Worm (Caenorhabditis elegans) whole organism, early embryonic: ENCODE measurements around the gene btb-20.

Source experiments
- F13C5.2 ChIP-seq: sonication (generic microtip); optimal IDR thresholded peaks from 2 replicates; lab custom pipeline; 2017; ENCODE audit warnings: mild to moderate bottlenecking, missing genetic modification characterization, inconsistent platforms, missing compliant biosample characterization
- aly-1 ChIP-seq: sonication (generic microtip); optimal IDR thresholded peaks from 2 replicates; lab custom pipeline; 2016; ENCODE audit warnings: missing genetic modification characterization, missing compliant biosample characterization
- ama-1 ChIP-seq: fragments of 150-350 bp; optimal IDR thresholded peaks from 2 replicates; lab custom pipeline; 2014
- ceh-13 ChIP-seq: fragments of 200-800 bp; sonication (Bioruptor generic); optimal IDR thresholded peaks from 2 replicates; lab custom pipeline; 2018; ENCODE audit warnings: mild to moderate bottlenecking, missing genetic modification characterization, missing compliant biosample characterization
- ceh-36 ChIP-seq: sonication (generic microtip); optimal IDR thresholded peaks from 2 replicates; lab custom pipeline; 2016; ENCODE audit warnings: missing genetic modification characterization, inconsistent platforms, missing compliant biosample characterization
- flt-1 ChIP-seq: fragments of 200-800 bp; sonication (Bioruptor generic); IDR thresholded peaks from 2 replicates; pipeline ENCODE4 v1.3.6; 2022; ENCODE audit warnings: missing genetic modification characterization, missing compliant biosample characterization
- hmbx-1 ChIP-seq: sonication (generic microtip); optimal IDR thresholded peaks from 2 replicates; lab custom pipeline; 2016; ENCODE audit warnings: mild to moderate bottlenecking, missing genetic modification characterization, missing compliant biosample characterization
- hnd-1 ChIP-seq: sonication (generic microtip); optimal IDR thresholded peaks from 2 replicates; lab custom pipeline; 2016; ENCODE audit warnings: missing genetic modification characterization, missing compliant biosample characterization
- pes-1 ChIP-seq: fragments of 200-800 bp; sonication (Bioruptor generic); IDR thresholded peaks from 2 replicates; pipeline ENCODE4 v1.3.6; 2022; ENCODE audit warnings: missing genetic modification reagents, missing genetic modification characterization, missing compliant biosample characterization
- scrt-1 ChIP-seq: fragments of 200-800 bp; sonication (Bioruptor generic); IDR thresholded peaks from 2 replicates; pipeline ENCODE4 v1.3.6; 2022; ENCODE audit warnings: missing genetic modification characterization, missing compliant biosample characterization
- sea-1 ChIP-seq: fragments of 200-800 bp; sonication (Bioruptor generic); conservative IDR thresholded peaks from 2 replicates; pipeline ENCODE4 v1.3.6; 2022; ENCODE audit warnings: missing genetic modification characterization, missing compliant biosample characterization
- tbx-11 ChIP-seq: fragments of 200-800 bp; sonication (Bioruptor generic); IDR thresholded peaks from 2 replicates; pipeline ENCODE4 v1.3.6; 2022; ENCODE audit warnings: missing genetic modification characterization, missing compliant biosample characterization
- tbx-37 ChIP-seq: fragments of 200-800 bp; sonication (Bioruptor generic); conservative IDR thresholded peaks from 2 replicates; pipeline ENCODE4 v1.3.6; 2022; ENCODE audit warnings: missing genetic modification reagents, missing genetic modification characterization, missing compliant biosample characterization

DNA sequence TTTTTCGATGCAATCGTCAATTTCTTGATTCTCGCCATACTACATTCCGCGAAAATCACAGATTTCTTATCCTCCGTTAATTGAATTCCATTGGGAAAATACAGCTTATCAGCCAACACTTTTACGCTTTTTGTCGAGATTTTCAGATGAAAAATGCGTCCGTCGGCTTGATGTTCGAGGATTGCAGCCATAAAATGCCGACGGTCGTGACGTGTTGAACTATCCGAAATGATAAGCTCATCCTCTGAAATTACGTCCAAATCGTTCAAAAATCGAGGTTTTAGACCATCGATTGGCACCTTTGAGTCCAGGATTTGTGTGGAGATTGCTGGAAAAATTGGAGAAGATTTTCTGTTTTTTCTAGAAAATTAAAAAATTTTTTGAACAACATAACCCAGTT lies 3.8 kb upstream of the btb-20 start:
- TF ChIP-seq ama-1 (no peak), tbx-11 (GFP tag; lab: Robert Waterston, UW) (no peak), F13C5.2 (tag; lab: Kevin White, UChicago) (no peak), ceh-36 (tag; lab: Kevin White, UChicago) (no peak), ceh-13 (GFP tag; lab: Kevin White, UChicago) (no peak), hnd-1 (tag; lab: Kevin White, UChicago) (no peak), tbx-37 (no peak), pes-1 (GFP tag; lab: Robert Waterston, UW) (no peak), flt-1 (GFP tag; lab: Robert Waterston, UW) (no peak), scrt-1 (GFP tag; lab: Robert Waterston, UW) (no peak), hmbx-1 (tag; lab: Kevin White, UChicago) (no peak), aly-1 (tag; lab: Kevin White, UChicago) (no peak), sea-1 (GFP tag; lab: Robert Waterston, UW) (no peak)
